Worm (Caenorhabditis elegans) whole organism, mixed stage, embryonic: ENCODE data around the gene clec-33.

Experiments
- ces-1 ChIP-seq: fragments of 150-350 bp; optimal IDR thresholded peaks from 2 replicates; lab custom pipeline; 2014; ENCODE audit warnings: missing biosample characterization, missing genetic modification reagents, missing genetic modification characterization
- lin-32 ChIP-seq: fragments of 200-800 bp; sonication (Bioruptor generic); optimal IDR thresholded peaks from 2 replicates; lab custom pipeline; 2018; ENCODE audit warnings: mild to moderate bottlenecking, missing genetic modification characterization, missing compliant biosample characterization
- lsy-2 ChIP-seq: fragments of 150-350 bp; optimal IDR thresholded peaks from 2 replicates; lab custom pipeline; 2014; ENCODE audit warnings: missing biosample characterization, missing genetic modification characterization

DNA sequence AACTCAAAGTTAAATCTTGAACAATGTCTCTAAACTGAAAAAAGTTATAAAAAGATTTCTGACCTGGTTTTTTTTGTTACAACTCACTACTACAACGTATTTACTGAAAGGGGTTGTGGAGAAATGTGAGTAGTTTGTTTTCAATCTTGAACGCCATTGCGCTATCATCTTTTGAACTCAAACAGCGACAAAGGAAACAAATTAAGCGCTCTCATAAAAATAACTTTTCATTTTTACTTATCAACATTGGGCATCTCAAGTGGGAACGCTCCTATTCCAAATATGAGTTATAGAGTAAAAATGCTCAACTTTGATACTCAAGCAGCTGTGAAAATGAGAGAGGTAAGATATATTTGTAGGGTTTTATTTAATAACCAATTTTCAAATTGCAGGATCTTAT, 23.8 kb upstream of the clec-33 start, which contains the start of gene F09C6.15:
- TF ChIP-seq lin-32 (GFP tag; lab: Kevin White, UChicago), result no peak
- no peak for TF ChIP-seq ces-1 (GFP tag; lab: Kevin White, UChicago)
- TF ChIP-seq lsy-2 (tag; lab: Kevin White, UChicago), result no peak
